Fruit fly (Drosophila melanogaster) whole organism, pupa: Measurements from ENCODE around the gene Vm26Aa.

Experiments
- CG32121 ChIP-seq: fragments of 200-800 bp; sonication (Bioruptor generic); IDR thresholded peaks from 2 replicates; pipeline ENCODE4 v1.3.6; 2022; ENCODE audit warnings: missing biosample characterization, missing genetic modification characterization
- EcR ChIP-seq: fragments of 200-800 bp; sonication (Bioruptor generic); optimal IDR thresholded peaks from 3 replicates; lab custom pipeline; 2019; ENCODE audit warnings: missing biosample characterization, missing genetic modification characterization, mild to moderate bottlenecking, moderate library complexity, missing genetic modification reagents
- rn ChIP-seq: fragments of 200-800 bp; sonication (Bioruptor generic); IDR thresholded peaks from 2 replicates; pipeline ENCODE4 v1.3.6; 2022; ENCODE audit warnings: missing biosample characterization, missing genetic modification characterization

DNA sequence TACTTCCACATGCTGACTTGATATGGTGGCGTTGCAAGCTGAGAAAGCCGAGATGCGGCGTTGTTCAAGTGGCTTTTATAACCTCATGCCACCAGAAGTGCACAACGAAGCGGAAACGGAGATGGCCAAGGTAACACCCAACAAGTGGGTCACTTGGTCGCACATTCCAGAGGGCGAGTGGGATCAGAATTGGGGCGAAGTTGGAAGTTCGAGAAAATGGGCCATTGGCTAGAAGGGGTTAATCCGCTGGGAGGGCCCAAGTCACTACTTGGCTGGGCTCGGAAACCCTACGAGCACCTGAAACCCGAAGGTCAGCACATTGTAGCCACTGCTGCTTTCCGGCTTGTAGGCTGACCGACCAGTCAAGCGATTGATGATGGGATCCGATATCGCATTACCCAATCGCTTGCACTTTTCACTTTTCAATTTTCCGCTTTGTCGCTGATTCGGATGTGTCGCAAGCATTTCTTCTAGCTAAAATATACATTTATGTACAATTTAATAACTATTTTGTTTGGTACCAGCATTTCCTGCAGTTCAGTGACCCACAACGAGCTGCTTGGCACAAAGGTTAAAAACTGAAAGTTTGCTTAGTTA lies 1.5 kb downstream of the Vm26Aa start, which contains the start of gene Vm26Ac:
- TF ChIP-seq CG32121 (GFP tag; lab: Robert Waterston, UW) (no peak), EcR (no peak), rn (GFP tag; lab: Robert Waterston, UW) (no peak)
